Worm (Caenorhabditis elegans): Measurements from ENCODE around the gene B0228.1.

B0228.1 gene

DNA sequence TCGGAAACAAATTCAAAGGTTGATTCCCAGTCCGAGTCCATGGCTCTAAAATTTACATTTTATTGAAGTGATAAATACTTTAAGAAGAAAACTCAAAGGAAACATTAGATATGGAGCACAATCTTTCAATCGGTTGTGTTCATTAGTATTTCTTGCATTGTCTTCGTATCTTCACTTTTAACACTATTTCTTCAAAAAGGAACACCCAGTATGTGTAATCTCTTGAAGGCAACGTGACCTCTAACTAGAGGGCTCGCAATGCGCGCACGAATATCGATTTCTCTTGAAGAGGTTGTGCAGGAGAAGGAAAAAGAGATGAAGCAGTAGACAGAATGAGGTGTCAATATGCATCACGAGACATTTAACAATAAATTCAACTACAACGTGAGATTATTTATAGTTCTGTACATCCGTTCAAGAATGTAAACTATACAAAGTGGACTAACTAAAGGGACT, at the start of gene B0228.1, which contains the start of gene B0228.6:
TSS of gene B0228.1 (plus strand) at position 228 of the 456 bp plus-strand sequence.
TSS of gene B0228.6 (minus strand) at position 51 of the 456 bp plus-strand sequence.
- no peak for TF ChIP-seq unc-62 (GFP tag; optimal IDR thresholded peaks at IDR 0.05)

DNA sequence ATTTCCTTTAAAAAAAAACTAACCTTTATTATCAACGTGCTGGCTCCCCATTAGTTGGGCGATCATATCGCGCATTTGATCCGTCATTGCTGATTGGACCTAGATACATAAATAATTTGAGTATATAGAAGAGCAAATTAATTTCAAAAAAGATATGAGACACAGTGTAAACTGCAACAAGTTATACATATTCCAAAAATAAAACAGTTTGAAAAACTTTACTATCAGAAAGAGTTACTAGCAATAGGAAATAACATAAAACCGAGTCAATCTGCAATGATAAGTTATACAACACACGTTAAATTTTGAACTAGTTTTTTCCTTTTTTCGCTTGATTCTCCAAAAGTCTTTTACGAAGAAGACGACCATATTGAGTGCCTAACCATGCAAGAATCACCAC, 47.8 kb upstream of the B0228.1 start, which contains the start of gene luc-7L:
TSS of gene luc-7L (minus strand) at position 101 of the 400 bp plus-strand sequence.
- no peak for TF ChIP-seq unc-62 (GFP tag; optimal IDR thresholded peaks at IDR 0.05)

DNA sequence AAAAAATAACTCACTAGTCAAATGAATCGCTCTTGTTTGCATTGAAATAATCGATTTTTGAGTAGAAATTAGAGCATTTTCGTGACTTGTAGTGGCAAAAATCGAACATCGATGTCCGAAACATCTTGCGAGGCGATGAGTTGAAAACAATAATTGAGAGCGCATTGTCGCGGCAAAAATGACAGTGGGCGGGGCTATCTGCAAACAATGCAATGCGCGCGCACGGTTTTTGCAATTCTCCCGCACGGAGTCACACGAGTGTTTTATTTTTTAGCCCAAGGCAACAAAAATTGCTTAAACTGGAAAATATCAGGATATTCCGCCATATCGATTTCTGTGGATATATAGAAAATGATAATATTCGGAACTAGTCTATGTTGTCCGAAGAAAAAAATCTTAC, 46.6 kb upstream of the B0228.1 start, which contains the start of gene B0495.9:
TSS of gene B0495.9 (minus strand) at position 171 of the 400 bp plus-strand sequence.
- TF ChIP-seq unc-62 (GFP tag; optimal IDR thresholded peaks at IDR 0.05): no peak

DNA sequence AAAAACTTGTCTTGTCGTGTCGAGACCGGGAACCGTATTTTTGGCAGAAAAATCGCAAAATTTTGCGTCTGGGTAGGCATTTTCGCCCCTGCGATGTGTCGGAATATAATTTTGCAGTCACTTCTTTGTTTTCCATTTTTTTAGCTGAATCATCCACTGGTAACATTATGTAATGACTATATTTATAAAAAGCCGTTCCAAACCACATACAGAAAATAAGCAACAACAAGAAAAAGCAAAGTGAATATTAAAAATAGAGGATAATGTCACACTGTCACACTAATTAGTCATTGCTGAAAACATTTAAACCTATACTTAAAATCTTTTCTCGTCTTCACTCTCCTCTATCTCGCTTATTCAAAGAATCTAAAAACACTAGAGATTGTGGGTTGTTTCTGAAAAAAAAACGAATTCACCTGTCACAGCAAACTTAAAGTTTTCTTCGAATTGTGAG, 45.8 kb upstream of the B0228.1 start, which contains the start of gene sre-1:
TSS of gene sre-1 (plus strand) at position 404 of the 454 bp plus-strand sequence.
- no peak for TF ChIP-seq unc-62 (GFP tag; optimal IDR thresholded peaks at IDR 0.05)

DNA sequence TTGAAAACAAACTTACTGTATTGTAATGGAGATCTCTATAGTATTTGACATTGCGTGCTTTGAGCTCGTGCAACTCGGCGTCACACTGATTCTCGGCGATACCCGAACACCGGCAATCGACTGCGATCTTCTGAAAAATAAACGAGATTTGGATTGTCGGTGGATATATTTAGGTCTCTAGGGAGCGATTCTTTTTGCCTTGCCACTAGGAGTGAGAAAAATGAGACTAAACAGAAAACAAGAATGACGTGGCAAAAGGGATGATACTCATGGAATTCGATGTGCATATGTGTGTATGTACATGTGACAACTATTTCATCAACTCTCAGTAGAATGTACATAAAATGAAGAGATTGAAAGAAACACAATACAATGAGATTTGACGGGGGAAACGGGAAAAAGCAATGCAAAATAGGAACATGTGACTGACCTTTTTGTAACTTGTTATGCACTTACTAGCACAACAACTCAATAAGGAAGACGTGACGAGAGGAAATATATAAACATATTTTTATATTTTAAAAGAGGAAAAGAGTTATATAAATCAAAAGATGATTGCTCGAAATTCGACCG, 40.4 kb upstream of the B0228.1 start:
- no peak for TF ChIP-seq unc-62 (GFP tag; optimal IDR thresholded peaks at IDR 0.05)

DNA sequence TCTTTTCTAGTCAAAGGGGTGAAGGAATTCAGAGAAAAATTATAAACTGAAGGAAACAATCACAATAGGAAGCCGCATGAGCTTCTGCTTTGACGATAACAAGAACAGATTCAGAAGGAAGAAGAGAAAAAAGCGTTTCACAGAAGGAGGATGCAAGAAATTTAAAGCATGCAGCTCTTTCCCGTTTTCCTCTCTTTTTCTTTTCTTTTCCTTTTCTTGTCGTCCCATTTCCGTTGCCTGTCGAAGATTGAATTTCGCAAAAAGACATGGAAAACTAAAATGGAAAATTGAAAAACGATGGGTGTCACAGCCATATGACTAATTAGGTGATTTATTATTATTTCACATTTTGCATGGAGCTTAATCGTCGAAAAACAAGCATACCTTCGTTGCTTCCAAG, 39.0 kb upstream of the B0228.1 start:
- no peak for TF ChIP-seq unc-62 (GFP tag; optimal IDR thresholded peaks at IDR 0.05)

DNA sequence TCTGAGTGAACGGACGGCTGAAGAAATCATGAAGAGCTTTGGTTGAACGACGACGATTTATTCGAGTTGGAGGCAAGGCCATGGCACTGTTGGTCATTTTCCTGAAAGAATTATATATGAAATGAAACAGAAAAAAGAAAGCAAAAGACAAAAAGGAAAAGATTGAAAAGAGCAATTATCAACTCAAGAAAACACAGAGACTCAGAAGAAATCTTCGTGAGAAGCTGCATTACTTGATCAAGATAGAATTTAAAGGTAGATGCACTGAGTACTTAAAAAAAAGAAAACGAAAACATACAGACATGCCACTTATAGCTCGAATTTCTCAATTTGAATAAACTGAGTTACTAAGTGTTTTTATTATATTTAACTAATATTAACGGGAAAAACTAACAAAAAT, 36.7 kb upstream of the B0228.1 start, which contains the start of gene cpna-5:
TSS of gene cpna-5 (minus strand) at position 101 of the 400 bp plus-strand sequence.
- no peak for TF ChIP-seq unc-62 (GFP tag; optimal IDR thresholded peaks at IDR 0.05)

DNA sequence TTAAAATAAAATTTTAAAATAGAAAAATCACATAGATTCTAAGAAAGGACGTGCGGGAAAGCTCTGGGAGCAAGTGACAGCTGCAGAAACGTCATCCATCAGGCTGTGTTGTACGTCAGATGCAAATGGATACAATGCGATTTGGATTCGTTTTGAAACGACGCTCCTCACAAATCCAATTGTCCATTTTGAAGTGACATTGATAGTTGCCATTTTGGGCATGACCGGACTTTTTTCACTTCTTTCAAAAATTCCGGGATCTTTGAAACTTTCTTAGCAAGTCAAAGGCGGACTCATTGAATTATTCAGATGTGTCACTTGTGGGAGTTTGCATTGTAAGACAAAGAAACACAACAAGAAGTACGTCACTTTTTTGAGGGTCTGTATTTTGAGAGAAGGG, 36.1 kb upstream of the B0228.1 start:
- no peak for TF ChIP-seq unc-62 (GFP tag; optimal IDR thresholded peaks at IDR 0.05)

DNA sequence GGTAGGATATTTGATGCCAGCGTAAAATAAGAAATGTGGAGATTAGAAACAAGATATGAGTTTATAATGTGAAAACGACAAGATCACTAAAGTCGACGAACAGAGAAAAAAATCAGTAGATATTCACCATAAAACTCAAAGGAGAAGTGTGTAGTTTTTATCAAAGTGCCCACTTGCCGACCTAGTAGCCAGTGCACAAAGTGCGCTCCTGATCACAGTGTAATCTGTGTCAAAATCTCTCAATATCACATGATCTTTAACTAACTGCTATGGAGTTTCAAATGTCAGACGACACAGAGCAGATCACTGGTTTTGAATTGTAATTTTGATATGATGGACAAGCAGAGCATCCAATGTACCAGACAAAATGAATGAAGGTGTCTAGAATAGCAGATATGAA, 34.7 kb upstream of the B0228.1 start:
- no peak for TF ChIP-seq unc-62 (GFP tag; optimal IDR thresholded peaks at IDR 0.05)

DNA sequence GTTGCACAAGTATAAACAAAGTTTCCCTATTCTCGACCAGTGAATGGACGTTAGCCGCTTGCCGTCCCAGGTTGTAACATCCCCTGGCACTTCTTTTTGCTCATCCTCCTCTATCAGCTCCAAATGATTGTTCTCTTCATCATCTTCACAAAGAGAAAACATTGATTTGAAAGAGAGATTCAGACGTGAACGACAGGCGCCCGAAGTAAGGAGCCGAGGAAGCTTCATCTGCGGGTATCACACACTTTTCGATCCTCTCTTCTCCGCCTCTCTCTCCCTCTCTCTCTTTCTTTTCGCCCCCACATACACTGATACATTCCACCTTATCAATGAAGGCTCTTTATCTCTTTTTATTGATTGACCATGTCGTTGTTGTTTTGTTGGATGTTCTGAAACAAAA, 32.4 kb upstream of the B0228.1 start:
- no peak for TF ChIP-seq unc-62 (GFP tag; optimal IDR thresholded peaks at IDR 0.05)

DNA sequence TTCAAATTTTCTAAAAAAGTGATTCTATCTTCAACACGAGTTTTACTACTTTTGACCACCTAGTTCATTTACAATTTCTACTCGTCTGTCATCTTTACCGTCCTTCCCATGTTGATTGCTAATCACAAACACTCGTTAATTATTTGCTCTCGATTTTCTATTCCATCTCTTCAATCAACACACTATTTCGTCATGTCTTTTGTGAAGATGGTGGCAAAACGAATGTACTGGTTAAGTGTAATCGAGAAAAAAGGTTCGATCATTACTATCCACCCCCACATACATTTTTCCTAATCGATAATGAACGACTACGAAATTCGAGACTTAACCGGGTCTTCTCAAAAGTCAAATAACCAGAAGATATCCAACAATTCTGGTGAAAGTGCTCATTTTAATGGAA, 30.5 kb upstream of the B0228.1 start, which contains the start of gene cpna-2:
TSS of gene cpna-2 (plus strand) at position 301 of the 400 bp plus-strand sequence.
- TF ChIP-seq unc-62 (GFP tag; optimal IDR thresholded peaks at IDR 0.05): no peak

DNA sequence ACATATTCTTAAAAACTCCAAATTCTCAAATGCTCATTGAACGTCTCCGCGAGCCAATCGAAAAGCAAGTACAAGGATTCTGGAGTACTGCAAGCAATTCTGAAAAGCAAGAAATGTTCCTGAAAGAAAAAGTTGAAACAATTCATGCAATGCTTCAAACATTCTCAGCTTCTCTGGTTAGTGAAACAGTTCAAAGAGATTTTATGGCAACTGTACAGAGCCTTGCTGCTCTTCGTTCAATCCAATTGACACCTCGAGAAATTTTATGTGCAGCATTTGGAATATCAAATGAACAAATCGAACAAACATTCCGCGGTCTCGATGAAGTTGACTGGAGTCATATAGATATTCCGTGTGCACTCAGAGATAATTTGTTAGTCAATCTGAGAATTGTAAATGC, 18.4 kb upstream of the B0228.1 start:
- TF ChIP-seq unc-62 (GFP tag; optimal IDR thresholded peaks at IDR 0.05): no peak

DNA sequence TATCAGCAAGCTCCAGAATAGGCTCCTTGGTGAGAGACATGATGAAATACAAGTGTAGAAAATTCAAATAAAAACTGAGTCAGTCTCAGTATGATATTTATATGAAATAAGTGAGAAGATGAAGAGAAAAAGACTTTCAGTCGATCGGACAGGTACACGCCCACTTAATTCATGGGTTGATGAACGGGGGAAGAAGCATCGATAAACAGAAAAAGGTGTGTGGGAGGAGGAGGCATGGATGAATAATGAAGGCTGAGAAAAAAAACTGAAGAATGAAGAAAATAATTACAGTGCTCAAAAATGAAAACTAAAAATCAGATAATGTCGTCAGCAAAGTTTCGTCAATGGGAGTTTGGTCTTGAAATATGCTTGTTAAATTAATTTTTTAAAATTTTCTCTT, 1.6 kb upstream of the B0228.1 start, which contains the start of gene trx-1:
TSS of gene trx-1 (minus strand) at position 101 of the 400 bp plus-strand sequence.
- no peak for TF ChIP-seq unc-62 (GFP tag; optimal IDR thresholded peaks at IDR 0.05)

DNA sequence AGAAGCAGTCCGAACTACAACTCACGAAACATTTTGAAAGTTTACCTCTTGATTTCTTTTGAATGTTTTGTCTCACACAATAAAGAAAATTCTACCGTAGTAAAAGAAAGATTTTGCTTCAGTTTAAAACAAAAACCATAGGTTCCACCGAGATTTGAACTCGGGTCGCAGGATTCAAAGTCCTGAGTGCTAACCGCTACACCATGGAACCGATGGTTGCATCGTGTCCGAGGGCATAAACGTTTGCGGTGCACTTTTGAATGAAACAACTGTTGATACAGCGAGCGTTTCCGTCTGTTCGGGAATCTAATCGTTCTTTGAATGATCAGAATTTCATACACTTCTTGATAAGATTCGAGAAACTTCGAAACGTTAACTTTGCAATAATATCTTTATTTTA, 1.7 kb downstream of the B0228.1 start:
- TF ChIP-seq unc-62 (GFP tag; optimal IDR thresholded peaks at IDR 0.05): no peak

DNA sequence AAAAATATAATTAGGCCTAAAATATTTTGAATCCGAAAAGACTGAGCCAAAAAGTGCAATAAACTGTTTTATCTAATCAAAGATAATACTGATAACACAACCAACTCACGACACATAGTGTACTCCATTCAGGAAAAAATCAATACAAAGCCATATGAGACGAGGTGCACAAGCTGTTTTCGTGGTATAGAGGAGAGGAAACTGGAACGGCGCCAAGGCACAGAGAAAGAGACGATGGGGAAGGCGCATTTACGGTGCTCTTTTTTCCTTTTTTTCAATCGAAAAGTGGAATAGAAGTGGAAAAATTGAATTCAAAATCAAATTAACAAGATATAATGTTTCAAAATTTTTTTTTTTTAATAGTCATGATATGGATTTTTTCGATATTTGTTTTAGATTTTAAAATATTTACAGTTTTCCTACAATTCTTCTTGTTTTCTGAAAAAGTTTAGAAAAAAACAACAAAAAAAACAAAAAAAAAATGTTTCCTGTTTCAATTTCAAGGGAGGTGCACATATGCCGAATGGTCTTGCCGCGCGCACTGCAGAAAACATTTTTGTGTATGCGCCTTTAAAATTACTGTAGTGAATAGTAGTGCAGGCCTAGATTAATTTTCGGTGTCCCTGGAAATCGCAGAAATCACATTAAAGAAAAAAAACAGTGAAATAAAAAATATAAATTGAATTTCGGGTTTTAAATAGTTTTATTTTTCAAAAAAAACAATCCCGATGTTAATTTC, 3.4 kb downstream of the B0228.1 start, which contains the start of gene B0228.7:
TSS of gene B0228.7 (minus strand) at position 627 of the 739 bp plus-strand sequence.
- no peak for TF ChIP-seq unc-62 (GFP tag; optimal IDR thresholded peaks at IDR 0.05)

DNA sequence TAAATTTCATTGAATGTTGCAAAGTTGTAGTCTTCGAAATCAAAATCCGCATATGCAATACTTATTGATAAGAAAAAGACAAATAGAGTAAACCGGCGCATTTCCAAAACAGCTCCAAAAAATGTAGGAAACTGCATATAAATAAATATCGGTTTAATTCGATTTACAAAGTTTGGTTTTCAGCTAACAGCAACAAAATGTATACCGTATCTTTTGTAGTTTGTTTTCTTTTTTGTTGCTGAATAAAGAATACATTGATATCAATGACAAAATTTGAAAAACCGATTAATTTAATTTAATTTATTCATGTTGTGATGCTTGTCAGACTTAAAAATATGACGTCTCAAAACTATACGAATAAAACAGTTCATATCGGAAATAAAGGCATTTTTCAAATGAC, 6.3 kb downstream of the B0228.1 start, which contains the start of gene B0228.8:
TSS of gene B0228.8 (minus strand) at position 101 of the 400 bp plus-strand sequence.
- TF ChIP-seq unc-62 (GFP tag; optimal IDR thresholded peaks at IDR 0.05): no peak
